Worm (Caenorhabditis elegans): ENCODE measurements around the gene gadr-2.

Gene gadr-2

DNA sequence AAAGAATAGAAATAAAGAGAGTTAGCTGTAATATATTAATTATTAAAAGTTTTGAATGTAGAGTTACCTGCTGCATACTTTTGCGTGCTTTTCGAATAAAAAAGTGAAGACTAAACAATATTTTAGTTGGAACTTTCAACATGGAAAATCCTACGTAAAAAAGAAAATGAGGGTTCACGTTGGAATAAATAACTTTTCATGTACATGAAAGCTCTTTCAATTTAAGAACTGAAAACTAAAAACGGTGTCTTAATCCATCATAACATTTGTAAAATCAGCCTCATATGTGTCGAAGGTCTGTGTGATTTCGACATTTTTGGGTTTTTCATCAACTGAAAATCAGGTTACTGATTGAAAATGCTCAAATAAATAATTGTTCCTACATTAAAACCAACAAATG lies 21.3 kb upstream of the gadr-2 start, which contains the start of gene ttr-9:
Gene ttr-9 (minus strand): TSS at position 101 of the 400 bp plus-strand sequence.
- TF ChIP-seq tbx-8 (GFP tag; optimal IDR thresholded peaks at IDR 0.05) (no peak), sptf-1 (tag; optimal IDR thresholded peaks at IDR 0.05) (no peak), blmp-1 (tag; optimal IDR thresholded peaks at IDR 0.05) (no peak), elt-3 (tag; optimal IDR thresholded peaks at IDR 0.05) (no peak), mls-2 (tag; optimal IDR thresholded peaks at IDR 0.05) (no peak), ces-1 (GFP tag; optimal IDR thresholded peaks at IDR 0.05) (no peak)

DNA sequence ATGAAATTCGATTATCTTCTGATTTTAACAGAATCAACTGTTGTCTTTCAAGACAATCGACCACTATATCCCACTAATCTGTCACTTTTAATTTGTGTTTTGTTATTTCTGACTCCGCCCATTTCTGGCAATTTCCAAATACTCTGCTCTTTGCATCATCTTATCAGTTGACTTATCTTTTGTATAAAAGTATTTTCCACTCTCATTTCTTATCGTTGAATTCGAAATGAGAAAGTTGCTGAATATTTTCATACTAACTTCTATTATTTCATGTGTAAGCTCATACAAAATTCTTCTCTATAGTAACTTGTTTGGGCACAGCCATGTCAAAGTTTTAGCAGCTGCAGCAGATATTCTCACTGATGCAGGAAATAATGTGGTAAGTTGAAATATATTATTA lies 15.2 kb upstream of the gadr-2 start, which contains the start of gene ugt-21:
Gene ugt-21 (plus strand): TSS at position 212 of the 400 bp plus-strand sequence.
- TF ChIP-seq lin-13 (tag; optimal IDR thresholded peaks at IDR 0.05), result no peak
- TF ChIP-seq lsy-2 (tag; optimal IDR thresholded peaks at IDR 0.05), result no peak
- no peak for TF ChIP-seq hlh-1 (tag; optimal IDR thresholded peaks at IDR 0.05)
- TF ChIP-seq mab-5 (tag; optimal IDR thresholded peaks at IDR 0.05), result no peak
- no peak for TF ChIP-seq nhr-2 (tag; optimal IDR thresholded peaks at IDR 0.05)
- no peak for TF ChIP-seq ceh-43 (GFP tag; optimal IDR thresholded peaks at IDR 0.05)
- no peak for TF ChIP-seq tbx-8 (GFP tag; optimal IDR thresholded peaks at IDR 0.05)
- no peak for TF ChIP-seq mls-2 (tag; optimal IDR thresholded peaks at IDR 0.05)
- no peak for TF ChIP-seq M03D4.4 (tag; optimal IDR thresholded peaks at IDR 0.05)
- TF ChIP-seq unc-62 (GFP tag; optimal IDR thresholded peaks at IDR 0.05), result no peak
- no peak for TF ChIP-seq unc-120 (tag; optimal IDR thresholded peaks at IDR 0.05; ENCODE audit: poor library complexity, severe bottlenecking)
- no peak for TF ChIP-seq pha-4 (tag; optimal IDR thresholded peaks at IDR 0.05)
- TF ChIP-seq elt-1 (tag; optimal IDR thresholded peaks at IDR 0.05; ENCODE audit: borderline replicate concordance, insufficient read depth), result no peak
- TF ChIP-seq snpc-4 (tag; optimal IDR thresholded peaks at IDR 0.05), result no peak
- no peak for TF ChIP-seq sptf-1 (tag; optimal IDR thresholded peaks at IDR 0.05)
- TF ChIP-seq ham-2 (GFP tag; optimal IDR thresholded peaks at IDR 0.05), result no peak
- TF ChIP-seq ces-1 (GFP tag; optimal IDR thresholded peaks at IDR 0.05), result no peak
- TF ChIP-seq lin-32 (GFP tag; optimal IDR thresholded peaks at IDR 0.05), result no peak
- TF ChIP-seq ceh-39 (tag; optimal IDR thresholded peaks at IDR 0.05), result no peak

DNA sequence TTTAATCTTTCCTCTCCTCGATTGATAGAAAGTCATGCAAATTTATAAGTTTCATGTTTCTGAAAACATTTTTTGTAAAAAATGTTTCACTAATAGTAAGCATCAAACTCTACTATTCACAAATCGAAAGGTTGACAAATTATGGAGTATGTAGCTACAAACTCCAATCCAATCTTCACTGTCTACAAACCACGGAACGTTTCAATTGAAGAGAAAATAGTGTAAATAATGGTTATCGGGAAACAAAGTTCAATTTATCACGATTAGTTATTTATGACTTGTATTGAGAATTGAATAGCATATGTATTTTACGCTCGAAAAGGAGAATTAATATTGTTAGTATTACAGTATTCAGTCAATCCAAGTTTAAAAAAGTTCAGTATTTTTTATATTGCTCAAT lies 14.7 kb upstream of the gadr-2 start:
- TF ChIP-seq ceh-43 (GFP tag; optimal IDR thresholded peaks at IDR 0.05) (no peak), bed-3 (GFP tag; optimal IDR thresholded peaks at IDR 0.05) (no peak), lin-32 (GFP tag; optimal IDR thresholded peaks at IDR 0.05) (no peak), ztf-11 (tag; optimal IDR thresholded peaks at IDR 0.05) (no peak), nhr-237 (tag; optimal IDR thresholded peaks at IDR 0.05) (no peak)

DNA sequence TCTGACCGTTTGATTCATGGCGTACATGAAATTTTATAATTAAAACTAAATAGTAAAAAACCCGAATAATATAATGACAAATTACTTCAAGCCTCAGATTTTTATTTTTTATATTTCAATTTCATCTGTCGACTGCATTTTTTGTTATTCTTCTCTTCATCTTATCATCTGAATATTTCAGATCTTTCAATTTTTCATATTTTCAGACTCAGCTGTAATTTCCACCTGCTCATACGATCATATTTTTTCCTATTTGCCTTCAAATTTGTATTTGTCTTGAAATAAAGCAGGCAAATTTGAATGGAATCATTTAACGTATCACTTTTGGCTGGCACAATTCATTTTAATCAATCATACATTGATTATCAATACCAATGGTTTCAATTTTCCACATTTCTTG lies 13.1 kb upstream of the gadr-2 start, which contains the start of gene sru-4:
Gene sru-4 (plus strand): TSS at position 301 of the 400 bp plus-strand sequence.
- no peak for TF ChIP-seq ceh-39 (tag; optimal IDR thresholded peaks at IDR 0.05)
- TF ChIP-seq ztf-11 (tag; optimal IDR thresholded peaks at IDR 0.05), result no peak
- TF ChIP-seq blmp-1 (tag; optimal IDR thresholded peaks at IDR 0.05), result no peak
- no peak for TF ChIP-seq lin-32 (GFP tag; optimal IDR thresholded peaks at IDR 0.05)
- TF ChIP-seq unc-39 (tag; optimal IDR thresholded peaks at IDR 0.05), result no peak
- TF ChIP-seq tbx-8 (GFP tag; optimal IDR thresholded peaks at IDR 0.05), result no peak
- no peak for TF ChIP-seq ceh-83 (GFP tag; optimal IDR thresholded peaks at IDR 0.05)
- TF ChIP-seq pha-4 (tag; optimal IDR thresholded peaks at IDR 0.05), result no peak
- no peak for TF ChIP-seq ham-2 (GFP tag; optimal IDR thresholded peaks at IDR 0.05)
- TF ChIP-seq ceh-43 (GFP tag; optimal IDR thresholded peaks at IDR 0.05), result no peak
- no peak for TF ChIP-seq unc-120 (tag; optimal IDR thresholded peaks at IDR 0.05; ENCODE audit: poor library complexity, severe bottlenecking)
- no peak for TF ChIP-seq lin-13 (tag; optimal IDR thresholded peaks at IDR 0.05)
- no peak for TF ChIP-seq nhr-76 (tag; optimal IDR thresholded peaks at IDR 0.05)
- no peak for TF ChIP-seq nhr-2 (tag; optimal IDR thresholded peaks at IDR 0.05)
- TF ChIP-seq lsy-2 (tag; optimal IDR thresholded peaks at IDR 0.05), result no peak
- no peak for TF ChIP-seq sptf-1 (tag; optimal IDR thresholded peaks at IDR 0.05)

DNA sequence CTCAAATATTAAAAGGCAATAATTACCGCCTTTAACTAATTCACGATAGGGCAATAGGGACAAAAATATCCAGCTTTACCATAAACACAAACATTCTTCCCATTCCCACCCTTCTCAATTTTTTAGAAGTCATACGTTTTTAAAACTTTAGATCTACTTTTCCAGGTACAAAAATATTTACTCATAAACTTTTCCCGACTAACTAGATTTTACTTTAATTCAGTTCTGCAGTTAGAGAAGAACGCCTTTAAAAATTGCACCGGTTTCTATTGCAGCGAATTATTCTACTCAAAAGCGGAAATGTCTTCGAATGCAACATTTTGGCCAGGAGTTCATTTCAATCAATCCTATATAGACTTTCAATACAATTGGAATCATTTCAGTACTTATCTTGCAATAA lies 11.4 kb upstream of the gadr-2 start, which contains the start of gene sru-3:
Gene sru-3 (plus strand): TSS at position 301 of the 400 bp plus-strand sequence.
- no peak for TF ChIP-seq hlh-1 (tag; optimal IDR thresholded peaks at IDR 0.05)
- TF ChIP-seq sem-2 (GFP tag; optimal IDR thresholded peaks at IDR 0.05), result no peak
- no peak for TF ChIP-seq ceh-39 (tag; optimal IDR thresholded peaks at IDR 0.05)
- no peak for TF ChIP-seq bed-3 (GFP tag; optimal IDR thresholded peaks at IDR 0.05)
- no peak for TF ChIP-seq lin-13 (tag; optimal IDR thresholded peaks at IDR 0.05)
- no peak for TF ChIP-seq nhr-76 (tag; optimal IDR thresholded peaks at IDR 0.05)
- no peak for TF ChIP-seq tbx-8 (GFP tag; optimal IDR thresholded peaks at IDR 0.05)
- TF ChIP-seq mls-2 (tag; optimal IDR thresholded peaks at IDR 0.05), result no peak
- no peak for TF ChIP-seq flh-1 (GFP tag; optimal IDR thresholded peaks at IDR 0.05)
- no peak for TF ChIP-seq elt-1 (tag; optimal IDR thresholded peaks at IDR 0.05; ENCODE audit: borderline replicate concordance, insufficient read depth)
- TF ChIP-seq drap-1 (GFP tag; optimal IDR thresholded peaks at IDR 0.05), result no peak

Data from whole organism, mixed stage, embryonic.